Worm (Caenorhabditis elegans): ENCODE measurements around the gene B0218.5.

The B0218.5 gene

ce11 chrIV:8182566-8182965 lies 25.5 kb upstream of the B0218.5 start:
- TF ChIP-seq lin-32 (GFP tag; optimal IDR thresholded peaks at IDR 0.05) (no peak), ceh-43 (GFP tag; optimal IDR thresholded peaks at IDR 0.05) (no peak), snpc-4 (tag; optimal IDR thresholded peaks at IDR 0.05) (no peak), ztf-11 (tag; optimal IDR thresholded peaks at IDR 0.05) (peak; percentile 12), cnd-1 (tag; optimal IDR thresholded peaks at IDR 0.05) (peak; percentile 61), nhr-2 (tag; optimal IDR thresholded peaks at IDR 0.05) (peak; percentile 55), pha-4 (tag; optimal IDR thresholded peaks at IDR 0.05) (peak; percentile 13), elt-3 (tag; optimal IDR thresholded peaks at IDR 0.05) (no peak), ces-1 (GFP tag; optimal IDR thresholded peaks at IDR 0.05) (peak; percentile 80), hlh-1 (tag; optimal IDR thresholded peaks at IDR 0.05) (peak; percentile 15)

- no peak for TF ChIP-seq ham-2 (GFP tag; optimal IDR thresholded peaks at IDR 0.05)
- TF ChIP-seq ces-1 (GFP tag; optimal IDR thresholded peaks at IDR 0.05), result peak; percentile 87
- no peak for TF ChIP-seq drap-1 (GFP tag; optimal IDR thresholded peaks at IDR 0.05)
Measured at ce11 chrIV:8181404-8181803, 24.3 kb upstream of the B0218.5 start.

ce11 chrIV:8175686-8176532 lies 18.8 kb upstream of the B0218.5 start, which contains the start of gene pct-1:
TSS of gene pct-1 (plus strand) at chrIV:8176482.
- TF ChIP-seq nhr-237 (tag; optimal IDR thresholded peaks at IDR 0.05) (no peak), cnd-1 (tag; optimal IDR thresholded peaks at IDR 0.05) (no peak), lin-32 (GFP tag; optimal IDR thresholded peaks at IDR 0.05) (no peak), mab-5 (tag; optimal IDR thresholded peaks at IDR 0.05) (no peak), unc-62 (GFP tag; optimal IDR thresholded peaks at IDR 0.05) (no peak), ces-1 (GFP tag; optimal IDR thresholded peaks at IDR 0.05) (peak; percentile 69), ceh-83 (GFP tag; optimal IDR thresholded peaks at IDR 0.05) (no peak), lin-13 (tag; optimal IDR thresholded peaks at IDR 0.05) (no peak)

- TF ChIP-seq bed-3 (GFP tag; optimal IDR thresholded peaks at IDR 0.05) (no peak), nhr-12 (tag; optimal IDR thresholded peaks at IDR 0.05) (no peak), lsy-2 (tag; optimal IDR thresholded peaks at IDR 0.05) (no peak), unc-39 (tag; optimal IDR thresholded peaks at IDR 0.05) (no peak), nhr-76 (tag; optimal IDR thresholded peaks at IDR 0.05) (no peak), zip-8 (tag; optimal IDR thresholded peaks at IDR 0.05) (no peak), unc-62 (GFP tag; optimal IDR thresholded peaks at IDR 0.05) (no peak), ham-2 (GFP tag; optimal IDR thresholded peaks at IDR 0.05) (no peak), ces-1 (GFP tag; optimal IDR thresholded peaks at IDR 0.05) (no peak), snpc-4 (tag; optimal IDR thresholded peaks at IDR 0.05) (no peak), blmp-1 (tag; optimal IDR thresholded peaks at IDR 0.05) (no peak)
Measured at ce11 chrIV:8174792-8175191, 17.7 kb upstream of the B0218.5 start.

- TF ChIP-seq pha-4 (tag; optimal IDR thresholded peaks at IDR 0.05), result no peak
- no peak for TF ChIP-seq snpc-4 (tag; optimal IDR thresholded peaks at IDR 0.05)
- no peak for TF ChIP-seq mep-1 (tag; optimal IDR thresholded peaks at IDR 0.05)
- TF ChIP-seq mls-2 (tag; optimal IDR thresholded peaks at IDR 0.05), result no peak
- peak; percentile 83 for TF ChIP-seq blmp-1 (tag; optimal IDR thresholded peaks at IDR 0.05)
- TF ChIP-seq elt-3 (tag; optimal IDR thresholded peaks at IDR 0.05), result no peak
- no peak for TF ChIP-seq bed-3 (GFP tag; optimal IDR thresholded peaks at IDR 0.05)
Measured at ce11 chrIV:8173610-8174009, 16.5 kb upstream of the B0218.5 start.

ce11 chrIV:8171376-8171775 lies 14.3 kb upstream of the B0218.5 start:
- TF ChIP-seq tbx-8 (GFP tag; optimal IDR thresholded peaks at IDR 0.05), result no peak
- TF ChIP-seq pha-4 (tag; optimal IDR thresholded peaks at IDR 0.05), result no peak
- no peak for TF ChIP-seq bed-3 (GFP tag; optimal IDR thresholded peaks at IDR 0.05)

- TF ChIP-seq ces-1 (GFP tag; optimal IDR thresholded peaks at IDR 0.05) (no peak), nhr-2 (tag; optimal IDR thresholded peaks at IDR 0.05) (no peak), nhr-12 (tag; optimal IDR thresholded peaks at IDR 0.05) (no peak), elt-1 (tag; optimal IDR thresholded peaks at IDR 0.05; ENCODE audit: borderline replicate concordance, insufficient read depth) (no peak), ztf-11 (tag; optimal IDR thresholded peaks at IDR 0.05) (no peak), unc-39 (tag; optimal IDR thresholded peaks at IDR 0.05) (no peak), mab-5 (tag; optimal IDR thresholded peaks at IDR 0.05) (no peak), M03D4.4 (tag; optimal IDR thresholded peaks at IDR 0.05) (no peak), ceh-39 (tag; optimal IDR thresholded peaks at IDR 0.05) (no peak), lin-13 (tag; optimal IDR thresholded peaks at IDR 0.05) (no peak), flh-1 (GFP tag; optimal IDR thresholded peaks at IDR 0.05) (no peak), mep-1 (tag; optimal IDR thresholded peaks at IDR 0.05) (no peak), bed-3 (GFP tag; optimal IDR thresholded peaks at IDR 0.05) (no peak), nhr-76 (tag; optimal IDR thresholded peaks at IDR 0.05) (no peak), ham-2 (GFP tag; optimal IDR thresholded peaks at IDR 0.05) (peak; percentile 86), elt-3 (tag; optimal IDR thresholded peaks at IDR 0.05) (peak; percentile 51), cnd-1 (tag; optimal IDR thresholded peaks at IDR 0.05) (no peak), pha-4 (tag; optimal IDR thresholded peaks at IDR 0.05) (peak; percentile 58), nhr-237 (tag; optimal IDR thresholded peaks at IDR 0.05) (peak; percentile 29), unc-120 (tag; optimal IDR thresholded peaks at IDR 0.05; ENCODE audit: poor library complexity, severe bottlenecking) (no peak), ceh-43 (GFP tag; optimal IDR thresholded peaks at IDR 0.05) (no peak), mls-2 (tag; optimal IDR thresholded peaks at IDR 0.05) (no peak)
Measured at ce11 chrIV:8170264-8170663, 13.2 kb upstream of the B0218.5 start.
